Fruit fly (Drosophila melanogaster): ENCODE results near the gene CG14323.

Gene CG14323

DNA sequence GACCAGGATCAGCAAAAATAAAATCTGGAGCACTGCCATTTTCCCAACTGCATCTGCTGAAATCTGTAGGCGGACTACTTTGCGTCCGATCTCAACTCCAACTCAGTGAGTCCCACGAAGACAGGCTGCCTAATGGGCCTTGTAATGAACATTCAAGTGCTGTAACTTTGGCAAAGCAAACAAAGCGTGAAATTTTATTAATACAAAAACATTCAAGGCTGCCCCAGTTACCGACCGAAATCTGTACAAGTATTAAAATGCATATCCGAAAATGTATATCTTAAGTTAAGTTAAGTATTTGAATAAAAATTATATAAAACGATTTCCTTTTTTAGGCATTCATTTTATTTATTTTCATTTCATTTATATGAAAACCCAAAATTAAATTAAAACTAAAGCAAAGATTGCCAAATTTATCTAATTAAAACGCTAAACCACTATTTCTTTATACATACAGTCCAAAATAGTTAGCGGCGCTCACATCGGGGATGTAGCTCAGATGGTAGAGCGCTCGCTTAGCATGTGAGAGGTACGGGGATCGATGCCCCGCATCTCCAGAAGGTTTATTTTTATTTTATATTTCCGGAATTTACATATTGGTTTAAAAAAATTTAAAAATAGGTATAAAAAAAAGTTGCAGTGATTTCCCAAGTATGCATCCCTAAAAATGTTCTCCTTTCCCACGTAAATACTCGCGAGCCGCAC lies at the start of gene CG14323:
Gene CG14323 (minus strand): TSS at position 51 of the 705 bp plus-strand sequence.
- TF ChIP-seq psq (optimal IDR thresholded peaks at IDR 0.05) (no peak), Myc (optimal IDR thresholded peaks at IDR 0.05) (no peak), h (optimal IDR thresholded peaks at IDR 0.05) (no peak), ttk (optimal IDR thresholded peaks at IDR 0.05) (no peak), insv (optimal IDR thresholded peaks at IDR 0.05) (no peak), Sin3A (optimal IDR thresholded peaks at IDR 0.05) (no peak)

DNA sequence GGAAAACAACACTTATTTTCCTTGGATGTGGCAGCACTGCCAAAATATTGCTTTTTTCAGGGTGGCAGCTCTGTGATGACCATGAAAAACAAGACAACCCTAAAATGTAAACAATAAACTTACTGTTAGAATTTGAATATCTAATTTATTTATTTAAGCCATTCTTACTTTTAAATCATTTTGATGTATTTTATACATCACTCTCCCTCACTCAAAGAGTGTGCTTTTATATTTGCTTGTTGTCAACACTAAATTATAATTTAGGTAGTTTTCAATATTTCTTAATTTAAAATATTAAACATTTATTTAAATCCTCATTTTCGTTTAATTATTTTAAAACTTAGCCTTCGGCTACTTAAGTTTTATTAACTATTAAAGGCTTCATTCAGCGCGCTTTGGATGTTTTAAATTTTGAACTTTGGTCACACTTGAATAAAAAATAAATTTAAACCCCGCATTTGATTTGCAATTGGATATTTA lies 49.0 kb upstream of the CG14323 start, which contains the start of the genes CG7523 and Mps1:
Gene CG7523 (minus strand): TSS at position 39 of the 480 bp plus-strand sequence.
Gene Mps1 (plus strand): TSS at position 415 of the 480 bp plus-strand sequence.
- TF ChIP-seq h (optimal IDR thresholded peaks at IDR 0.05), result no peak
- no peak for TF ChIP-seq Myc (optimal IDR thresholded peaks at IDR 0.05)
- no peak for TF ChIP-seq psq (optimal IDR thresholded peaks at IDR 0.05)

dm6 chr3R:17670202-17670856 lies 48.4 kb upstream of the CG14323 start:
- no peak for TF ChIP-seq insv (optimal IDR thresholded peaks at IDR 0.05)
- TF ChIP-seq Sin3A (optimal IDR thresholded peaks at IDR 0.05), result no peak
- no peak for TF ChIP-seq psq (optimal IDR thresholded peaks at IDR 0.05)
- TF ChIP-seq h (optimal IDR thresholded peaks at IDR 0.05), result no peak
- no peak for TF ChIP-seq Myc (optimal IDR thresholded peaks at IDR 0.05)
- TF ChIP-seq ttk (optimal IDR thresholded peaks at IDR 0.05), result no peak

- TF ChIP-seq psq (optimal IDR thresholded peaks at IDR 0.05) (no peak), Myc (optimal IDR thresholded peaks at IDR 0.05) (no peak), h (optimal IDR thresholded peaks at IDR 0.05) (no peak), Sin3A (optimal IDR thresholded peaks at IDR 0.05) (no peak), insv (optimal IDR thresholded peaks at IDR 0.05) (no peak), ttk (optimal IDR thresholded peaks at IDR 0.05) (no peak)
Observed at dm6 chr3R:17667987-17668386, 46.1 kb upstream of the CG14323 start.

DNA sequence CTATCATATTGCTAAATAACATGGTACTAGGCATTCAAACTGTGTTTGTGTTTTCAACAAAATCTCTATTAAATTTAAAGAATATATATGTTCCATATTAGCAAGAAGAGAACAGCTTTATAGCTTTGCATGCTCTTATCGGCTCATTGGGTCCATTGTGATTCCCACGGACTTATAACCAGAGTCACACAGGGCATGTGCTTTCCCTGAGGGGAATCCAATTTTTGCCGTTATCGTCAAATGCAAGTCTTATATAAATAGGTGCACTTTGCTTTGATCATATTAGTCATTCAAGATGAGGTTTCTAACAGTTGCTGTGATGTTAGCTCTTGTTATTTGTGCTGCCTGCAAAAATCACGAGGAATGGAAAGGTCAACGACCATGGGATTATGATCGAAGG lies 45.4 kb upstream of the CG14323 start, which contains the start of gene CG45045:
Gene CG45045 (plus strand): TSS at position 294 of the 400 bp plus-strand sequence.
- TF ChIP-seq ttk (optimal IDR thresholded peaks at IDR 0.05), result no peak
- no peak for TF ChIP-seq h (optimal IDR thresholded peaks at IDR 0.05)
- no peak for TF ChIP-seq psq (optimal IDR thresholded peaks at IDR 0.05)
- no peak for TF ChIP-seq insv (optimal IDR thresholded peaks at IDR 0.05)
- TF ChIP-seq Myc (optimal IDR thresholded peaks at IDR 0.05), result no peak
- no peak for TF ChIP-seq Sin3A (optimal IDR thresholded peaks at IDR 0.05)

DNA sequence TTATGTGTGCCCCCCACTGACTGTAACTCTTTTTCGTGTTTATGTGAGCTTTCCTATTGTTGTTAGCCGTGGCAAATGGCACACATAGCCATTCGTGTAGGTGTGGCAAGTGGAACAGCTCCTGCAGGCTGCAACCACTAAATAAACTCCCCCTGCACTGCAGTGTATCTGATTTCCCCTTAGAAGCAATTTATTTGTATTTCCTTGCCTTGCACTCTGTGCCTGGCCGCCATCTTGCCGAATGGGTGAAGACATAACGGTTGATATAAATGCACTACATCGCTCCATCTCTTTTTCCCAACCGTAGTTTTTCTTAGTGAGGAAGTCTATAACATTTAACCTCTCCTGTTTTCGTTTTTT lies 44.9 kb upstream of the CG14323 start:
- TF ChIP-seq h (optimal IDR thresholded peaks at IDR 0.05) (no peak), psq (optimal IDR thresholded peaks at IDR 0.05) (no peak), ttk (optimal IDR thresholded peaks at IDR 0.05) (no peak), insv (optimal IDR thresholded peaks at IDR 0.05) (no peak)

DNA sequence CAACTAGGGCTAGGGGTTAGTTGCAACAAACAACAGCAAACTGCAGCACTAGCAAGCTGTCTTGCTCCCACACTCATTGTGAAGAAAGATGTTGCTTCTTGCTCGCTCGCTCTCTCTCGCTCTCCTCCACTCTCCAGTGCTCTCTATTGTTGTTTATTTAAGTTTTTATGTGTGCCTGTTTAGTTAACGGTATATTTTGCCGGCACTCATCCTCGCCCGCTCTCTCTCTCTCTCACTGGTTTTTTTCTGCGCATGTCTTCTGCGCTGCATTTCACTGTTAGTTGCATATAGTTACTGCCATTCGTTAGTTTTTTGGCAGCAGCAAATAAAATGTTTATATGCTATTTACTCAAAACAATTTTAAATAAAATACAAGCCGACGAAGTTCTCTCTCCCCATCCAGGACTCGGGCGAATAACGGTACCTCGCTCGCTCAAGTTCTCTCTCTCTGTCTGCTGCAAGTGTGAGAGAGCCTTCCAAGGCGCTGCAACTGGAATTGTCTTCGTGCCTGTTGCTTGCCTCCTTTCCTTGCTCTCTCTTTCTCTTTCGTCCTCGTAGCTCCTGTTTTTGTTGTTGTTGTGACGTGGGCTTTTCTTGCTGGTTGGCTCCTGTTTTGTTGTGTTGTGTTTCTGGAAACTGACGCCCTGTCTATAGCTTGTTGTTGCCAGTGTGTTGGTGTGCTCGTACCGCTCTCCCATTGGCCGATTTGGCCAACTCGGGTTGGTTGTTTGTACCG lies 44.3 kb upstream of the CG14323 start:
- no peak for TF ChIP-seq Myc (optimal IDR thresholded peaks at IDR 0.05)
- no peak for TF ChIP-seq ttk (optimal IDR thresholded peaks at IDR 0.05)
- no peak for TF ChIP-seq h (optimal IDR thresholded peaks at IDR 0.05)
- no peak for TF ChIP-seq Sin3A (optimal IDR thresholded peaks at IDR 0.05)
- TF ChIP-seq insv (optimal IDR thresholded peaks at IDR 0.05), result no peak
- TF ChIP-seq psq (optimal IDR thresholded peaks at IDR 0.05), result no peak

- TF ChIP-seq psq (optimal IDR thresholded peaks at IDR 0.05) (no peak), insv (optimal IDR thresholded peaks at IDR 0.05) (no peak), Sin3A (optimal IDR thresholded peaks at IDR 0.05) (no peak), h (optimal IDR thresholded peaks at IDR 0.05) (no peak), Myc (optimal IDR thresholded peaks at IDR 0.05) (no peak), ttk (optimal IDR thresholded peaks at IDR 0.05) (no peak)
Observed at dm6 chr3R:17656923-17657322, 35.0 kb upstream of the CG14323 start.

- TF ChIP-seq Myc (optimal IDR thresholded peaks at IDR 0.05), result no peak
- no peak for TF ChIP-seq ttk (optimal IDR thresholded peaks at IDR 0.05)
- TF ChIP-seq insv (optimal IDR thresholded peaks at IDR 0.05), result no peak
- no peak for TF ChIP-seq h (optimal IDR thresholded peaks at IDR 0.05)
- no peak for TF ChIP-seq Sin3A (optimal IDR thresholded peaks at IDR 0.05)
- no peak for TF ChIP-seq psq (optimal IDR thresholded peaks at IDR 0.05)
Observed at dm6 chr3R:17655040-17655439, 33.1 kb upstream of the CG14323 start.

DNA sequence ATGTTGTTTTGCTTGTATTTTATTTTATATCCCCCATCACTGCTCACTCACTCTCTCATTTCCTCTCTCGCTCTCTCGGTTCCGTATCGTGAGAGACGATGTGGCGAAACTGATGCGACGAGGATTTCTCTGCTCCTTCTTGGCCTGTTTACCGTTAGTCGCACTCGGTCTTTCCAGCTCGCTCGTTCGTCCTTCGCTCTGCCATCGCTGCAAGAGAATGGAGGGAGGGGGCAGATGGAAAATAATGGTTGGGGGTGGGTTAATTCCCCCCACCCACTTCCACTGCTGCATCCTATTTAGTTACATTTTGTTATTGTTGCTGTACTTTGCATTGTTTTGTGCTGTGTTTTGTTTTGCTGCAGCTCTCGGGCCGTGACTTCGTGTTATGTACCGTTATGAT lies 32.0 kb upstream of the CG14323 start:
- TF ChIP-seq psq (optimal IDR thresholded peaks at IDR 0.05), result no peak
- no peak for TF ChIP-seq insv (optimal IDR thresholded peaks at IDR 0.05)
- TF ChIP-seq Myc (optimal IDR thresholded peaks at IDR 0.05), result no peak
- TF ChIP-seq Sin3A (optimal IDR thresholded peaks at IDR 0.05), result no peak
- no peak for TF ChIP-seq h (optimal IDR thresholded peaks at IDR 0.05)
- no peak for TF ChIP-seq ttk (optimal IDR thresholded peaks at IDR 0.05)

dm6 chr3R:17647444-17647843 lies 25.5 kb upstream of the CG14323 start, which contains the start of gene CG14322:
Gene CG14322 (plus strand): TSS chr3R:17647679.
- TF ChIP-seq insv (optimal IDR thresholded peaks at IDR 0.05), result no peak
- TF ChIP-seq h (optimal IDR thresholded peaks at IDR 0.05), result no peak
- TF ChIP-seq psq (optimal IDR thresholded peaks at IDR 0.05), result no peak
- no peak for TF ChIP-seq ttk (optimal IDR thresholded peaks at IDR 0.05)
- no peak for TF ChIP-seq Myc (optimal IDR thresholded peaks at IDR 0.05)
- TF ChIP-seq Sin3A (optimal IDR thresholded peaks at IDR 0.05), result no peak
